Worm (Caenorhabditis elegans): ENCODE measurements around the gene F44B9.5.
"Not testable (repeated sequence)": the region's sequence is repeated elsewhere in the genome, so short reads cannot be mapped to it uniquely, and the experiment has no call there.

Gene F44B9.5

ce11 chrIII:7972687-7973086, 43.7 kb downstream of the F44B9.5 start:
- TF ChIP-seq ama-1 (optimal IDR thresholded peaks at IDR 0.05) (no peak), unc-55 (GFP tag; optimal IDR thresholded peaks at IDR 0.05) (no peak), lin-13 (GFP tag; optimal IDR thresholded peaks at IDR 0.05) (no peak), alr-1 (tag; optimal IDR thresholded peaks at IDR 0.05) (no peak), sma-9 (GFP tag; optimal IDR thresholded peaks at IDR 0.05) (no peak), sma-9 (tag; optimal IDR thresholded peaks at IDR 0.05) (no peak), C34F6.9 (tag; optimal IDR thresholded peaks at IDR 0.05) (no peak), peb-1 (tag; optimal IDR thresholded peaks at IDR 0.05) (no peak), Y55F3AM.14 (GFP tag; optimal IDR thresholded peaks at IDR 0.05) (no peak), egl-27 (tag; optimal IDR thresholded peaks at IDR 0.05) (no peak), nhr-129 (tag; optimal IDR thresholded peaks at IDR 0.05) (no peak)

ce11 chrIII:7972061-7972460, 44.3 kb downstream of the F44B9.5 start, which contains the start of gene F54H12.5:
Gene F54H12.5 (minus strand): TSS chrIII:7972161.
- TF ChIP-seq sem-4 (tag; optimal IDR thresholded peaks at IDR 0.05), result no peak
- TF ChIP-seq nhr-11 (tag; optimal IDR thresholded peaks at IDR 0.05), result no peak
- TF ChIP-seq aly-2 (tag; optimal IDR thresholded peaks at IDR 0.05), result no peak
- no peak for TF ChIP-seq C34F6.9 (tag; optimal IDR thresholded peaks at IDR 0.05)
- no peak for TF ChIP-seq ceh-82 (tag; optimal IDR thresholded peaks at IDR 0.05)

ce11 chrIII:7969121-7969520, 47.2 kb downstream of the F44B9.5 start, which contains the start of the genes F54H12.8 and F54H12.7:
Gene F54H12.8 (minus strand): TSS chrIII:7969221.
Gene F54H12.7 (plus strand): TSS chrIII:7969349.
- no peak for TF ChIP-seq unc-62 (GFP tag; optimal IDR thresholded peaks at IDR 0.05)
- no peak for TF ChIP-seq skn-1 (tag; optimal IDR thresholded peaks at IDR 0.05)
- TF ChIP-seq sma-9 (GFP tag; optimal IDR thresholded peaks at IDR 0.05), result no peak
- TF ChIP-seq sma-9 (tag; optimal IDR thresholded peaks at IDR 0.05), result no peak
- no peak for TF ChIP-seq ceh-16 (tag; optimal IDR thresholded peaks at IDR 0.05)
- TF ChIP-seq ztf-4 (tag; optimal IDR thresholded peaks at IDR 0.05), result no peak
- no peak for TF ChIP-seq Y55F3AM.14 (GFP tag; optimal IDR thresholded peaks at IDR 0.05)
- TF ChIP-seq egl-27 (tag; optimal IDR thresholded peaks at IDR 0.05), result no peak
- no peak for TF ChIP-seq nhr-10 (tag; optimal IDR thresholded peaks at IDR 0.05)
- TF ChIP-seq lin-39 (tag; optimal IDR thresholded peaks at IDR 0.05), result no peak
- TF ChIP-seq elt-1 (tag; optimal IDR thresholded peaks at IDR 0.05), result no peak
- TF ChIP-seq ama-1 (optimal IDR thresholded peaks at IDR 0.05), result no peak

- not testable (repeated sequence) for TF ChIP-seq elt-1, ceh-82, nhr-12 (tag; optimal IDR thresholded peaks at IDR 0.05)
Observed at ce11 chrIII:7964281-7964680, 52.1 kb downstream of the F44B9.5 start, which contains the start of gene F54H12.2. Gene F54H12.2 (plus strand): TSS chrIII:7964581.
